Worm (Caenorhabditis elegans): ENCODE data around the gene wip-1.

DNA sequence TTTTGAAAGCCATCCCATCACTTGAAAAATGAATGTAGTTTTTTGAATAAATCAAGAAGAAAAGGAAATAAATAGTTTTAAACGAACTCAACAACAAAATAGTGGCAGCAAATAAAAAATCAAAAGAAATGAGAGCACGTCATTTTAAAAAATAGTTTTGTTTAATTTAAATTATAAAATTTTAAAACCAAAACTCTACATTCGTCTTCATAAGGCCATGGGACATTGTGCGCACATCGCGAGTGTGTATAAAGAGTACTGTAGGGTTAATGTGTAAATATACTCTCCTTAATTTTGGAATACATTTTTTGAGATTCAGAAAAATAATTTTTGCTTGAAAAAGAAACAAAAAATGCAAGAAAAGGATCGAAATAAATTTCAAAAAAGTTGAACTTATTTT, 33.5 kb downstream of the wip-1 start, which contains the start of gene C45G9.15:
- TF ChIP-seq ceh-6 (GFP tag; optimal IDR thresholded peaks at IDR 0.05) (no peak), lim-6 (tag; optimal IDR thresholded peaks at IDR 0.05) (no peak), ceh-18 (tag; optimal IDR thresholded peaks at IDR 0.05) (no peak), nfya-1 (tag; optimal IDR thresholded peaks at IDR 0.05) (no peak), npax-4 (tag; optimal IDR thresholded peaks at IDR 0.05) (no peak)

All from whole organism, late embryonic.